Fruit fly (Drosophila melanogaster): ENCODE measurements around the gene DCTN1-p150.

DNA sequence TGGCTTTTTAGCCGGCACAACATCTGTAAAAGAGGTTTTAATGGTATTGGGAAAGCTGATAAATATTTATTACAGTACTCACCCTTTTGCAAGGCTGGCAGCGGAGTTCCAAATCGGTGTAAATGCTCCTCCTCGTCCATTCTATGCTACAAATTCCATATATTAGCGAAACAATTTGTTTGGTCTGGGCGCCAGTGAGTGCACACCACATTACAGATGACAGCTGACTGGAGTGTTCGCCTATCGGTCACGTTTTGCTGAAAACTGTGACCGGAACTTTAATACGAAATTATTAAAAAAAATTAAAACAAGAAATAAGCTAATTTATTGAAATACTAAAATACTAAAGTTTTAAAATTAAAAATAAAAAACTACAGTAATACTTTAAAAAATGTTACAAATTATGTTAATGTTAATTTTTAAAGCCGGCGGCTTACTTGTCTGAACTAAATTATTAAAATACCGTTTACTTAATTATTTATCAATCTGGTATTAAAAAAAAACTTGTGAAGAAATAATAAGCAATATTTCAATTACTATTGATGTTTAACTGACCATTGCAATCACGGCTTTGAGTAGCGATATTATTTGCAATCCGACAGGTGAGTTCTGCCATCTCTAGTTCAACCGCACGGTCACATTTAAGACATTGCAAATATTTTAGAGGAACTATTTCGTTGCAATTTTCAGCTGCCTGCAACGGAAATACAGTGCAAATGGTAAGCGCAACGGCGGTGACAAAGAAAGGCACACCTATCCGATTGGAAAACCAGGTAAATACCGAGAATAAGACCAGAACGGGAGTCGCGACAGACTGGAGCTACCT, at the start of gene DCTN1-p150, which contains the start of gene CG8833:
- TF ChIP-seq br (GFP tag; optimal IDR thresholded peaks at IDR 0.05): no peak
- TF ChIP-seq Dif (GFP tag; optimal IDR thresholded peaks at IDR 0.05; ENCODE audit: partially characterized antibody): no peak
- TF ChIP-seq Hr78 (GFP tag; optimal IDR thresholded peaks at IDR 0.05): no peak
- TF ChIP-seq usp (GFP tag; optimal IDR thresholded peaks at IDR 0.05): no peak
- TF ChIP-seq Dfd (GFP tag; optimal IDR thresholded peaks at IDR 0.05): no peak
- TF ChIP-seq Abd-B (GFP tag; optimal IDR thresholded peaks at IDR 0.05): no peak
- TF ChIP-seq sv (GFP tag; optimal IDR thresholded peaks at IDR 0.05): no peak
- TF ChIP-seq pan (optimal IDR thresholded peaks at IDR 0.05): no peak
